Worm (Caenorhabditis elegans): ENCODE results near the gene F46C5.1.

Gene F46C5.1

DNA sequence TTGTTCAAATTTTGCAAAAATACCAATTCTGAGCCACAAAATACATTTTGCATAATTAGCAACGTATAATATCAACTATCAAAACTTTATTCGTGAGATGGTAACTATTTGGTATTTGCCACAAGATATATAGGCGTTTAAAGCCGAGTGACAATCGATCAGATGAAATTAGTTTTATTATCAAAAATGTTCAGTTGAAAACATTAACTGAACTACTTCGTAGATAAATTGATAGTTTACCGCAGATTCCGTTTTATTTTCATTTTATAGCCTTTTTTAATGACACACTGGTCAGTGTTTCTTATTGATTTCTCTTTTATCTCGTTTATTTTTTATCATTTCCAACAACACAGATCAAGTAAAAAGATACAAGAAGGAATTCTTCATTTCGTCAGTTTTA lies 3.8 kb downstream of the F46C5.1 start:
- TF ChIP-seq mcd-1 (GFP tag; IDR thresholded peaks at IDR 0.05) (no peak), hsf-1 (GFP tag; IDR thresholded peaks at IDR 0.05) (no peak), ztf-28 (GFP tag; IDR thresholded peaks at IDR 0.05) (no peak), ztf-26 (tag; optimal IDR thresholded peaks at IDR 0.05) (peak; percentile 58), snpc-4 (GFP tag; optimal IDR thresholded peaks at IDR 0.05) (no peak), snpc-4 (tag; optimal IDR thresholded peaks at IDR 0.05) (no peak), rcor-1 (GFP tag; IDR thresholded peaks at IDR 0.05) (no peak), repo-1 (tag; optimal IDR thresholded peaks at IDR 0.05) (peak; percentile 26), ceh-58 (GFP tag; IDR thresholded peaks at IDR 0.05) (no peak), lsy-27 (tag; optimal IDR thresholded peaks at IDR 0.05; ENCODE audit: borderline replicate concordance, insufficient read depth) (no peak), aptf-2 (GFP tag; conservative IDR thresholded peaks at IDR 0.05) (no peak), cebp-1 (GFP tag; IDR thresholded peaks at IDR 0.05) (no peak), cebp-1 (tag; optimal IDR thresholded peaks at IDR 0.05) (no peak), F33H1.4 (GFP tag; IDR thresholded peaks at IDR 0.05) (no peak), ekl-4 (GFP tag; IDR thresholded peaks at IDR 0.05) (no peak), B0019.2 (GFP tag; conservative IDR thresholded peaks at IDR 0.05) (no peak), ztf-6 (GFP tag; IDR thresholded peaks at IDR 0.05) (no peak), sptf-2 (GFP tag; optimal IDR thresholded peaks at IDR 0.05) (no peak), aptf-3 (GFP tag; IDR thresholded peaks at IDR 0.05) (no peak)

DNA sequence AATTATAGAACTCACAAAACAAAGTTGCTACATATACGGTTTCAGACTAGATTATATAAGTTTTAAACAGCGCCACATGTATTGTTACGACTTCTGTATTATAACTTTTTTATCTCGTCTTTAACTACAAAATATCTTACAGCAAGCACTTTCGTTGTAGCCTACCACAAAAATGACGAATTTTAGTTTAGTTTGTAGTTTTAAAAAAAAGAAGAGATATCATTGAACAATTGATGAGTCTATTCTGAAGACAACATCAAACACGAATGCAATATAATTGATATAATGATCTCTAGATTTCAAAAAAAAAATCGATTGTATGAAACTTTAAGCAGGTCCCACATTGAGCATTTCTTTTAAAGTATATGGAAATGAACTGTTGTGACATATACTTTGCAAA lies 6.8 kb downstream of the F46C5.1 start:
- TF ChIP-seq cebp-2 (GFP tag; IDR thresholded peaks at IDR 0.05) (no peak), F22D6.2 (tag; optimal IDR thresholded peaks at IDR 0.05) (no peak), F10E7.11 (tag; optimal IDR thresholded peaks at IDR 0.05) (no peak), rpc-1 (optimal IDR thresholded peaks at IDR 0.05) (no peak), rpc-1 (tag; optimal IDR thresholded peaks at IDR 0.05) (no peak)

DNA sequence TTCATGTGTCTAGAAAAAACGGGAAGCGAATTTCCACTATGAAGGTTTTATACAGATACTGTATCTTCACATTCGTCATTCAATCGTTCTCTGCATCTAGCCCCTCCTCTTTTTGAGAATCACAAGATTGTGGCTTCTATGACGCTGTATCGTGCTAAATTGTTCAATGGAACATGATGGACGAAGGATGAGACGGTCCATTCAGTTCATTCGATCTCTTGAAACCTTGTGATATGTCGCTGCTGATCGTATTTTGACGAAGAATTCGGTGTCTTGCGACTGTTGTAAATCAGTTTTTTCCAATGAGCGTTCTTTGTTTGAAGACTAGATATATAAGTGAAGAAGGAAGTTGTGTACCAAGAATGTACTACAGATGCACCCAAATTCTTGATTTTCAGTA lies 7.3 kb downstream of the F46C5.1 start:
- no peak for TF ChIP-seq Y67H2A.10 (GFP tag; conservative IDR thresholded peaks at IDR 0.05)
- no peak for TF ChIP-seq hmg-20 (GFP tag; IDR thresholded peaks at IDR 0.05)
- TF ChIP-seq dox-1 (GFP tag; IDR thresholded peaks at IDR 0.05), result no peak
- peak; percentile 66 for TF ChIP-seq somi-1 (GFP tag; optimal IDR thresholded peaks at IDR 0.05)
- peak; percentile 5 for TF ChIP-seq lin-40 (tag; optimal IDR thresholded peaks at IDR 0.05)
- TF ChIP-seq snpc-4 (GFP tag; optimal IDR thresholded peaks at IDR 0.05), result no peak
- no peak for TF ChIP-seq snpc-4 (tag; optimal IDR thresholded peaks at IDR 0.05)
- no peak for TF ChIP-seq tbp1 (GFP tag; optimal IDR thresholded peaks at IDR 0.05)
- TF ChIP-seq Y79H2A.3 (GFP tag; conservative IDR thresholded peaks at IDR 0.05), result no peak
- TF ChIP-seq nhr-80 (tag; optimal IDR thresholded peaks at IDR 0.05), result no peak

DNA sequence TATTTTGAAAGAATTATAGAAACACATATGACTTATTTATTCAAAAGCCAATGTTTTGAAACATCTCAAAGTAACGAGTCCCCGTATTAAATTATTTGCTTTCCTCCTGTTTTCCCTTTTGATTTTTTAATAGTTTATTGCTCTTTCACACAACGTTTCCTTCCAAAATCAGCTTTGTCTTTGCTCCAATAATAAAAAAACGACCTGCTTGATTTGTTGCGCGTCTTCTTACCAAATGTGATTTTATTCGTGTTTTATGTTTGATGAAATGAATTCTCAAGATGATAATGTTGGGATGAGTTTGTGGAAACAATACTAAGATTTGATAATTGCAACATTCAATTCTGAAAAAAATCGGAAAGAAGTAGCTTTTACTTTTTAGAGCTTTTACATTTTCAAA lies 8.6 kb downstream of the F46C5.1 start:
- TF ChIP-seq snpc-4 (GFP tag; optimal IDR thresholded peaks at IDR 0.05) (no peak), snpc-4 (tag; optimal IDR thresholded peaks at IDR 0.05) (no peak), B0336.3 (GFP tag; IDR thresholded peaks at IDR 0.05) (peak; percentile 31; the same call in 1 of the 2 replicates), ekl-4 (GFP tag; IDR thresholded peaks at IDR 0.05) (0 out of 2 replicates have a peak, but pooled peaks have one; percentile 39)

DNA sequence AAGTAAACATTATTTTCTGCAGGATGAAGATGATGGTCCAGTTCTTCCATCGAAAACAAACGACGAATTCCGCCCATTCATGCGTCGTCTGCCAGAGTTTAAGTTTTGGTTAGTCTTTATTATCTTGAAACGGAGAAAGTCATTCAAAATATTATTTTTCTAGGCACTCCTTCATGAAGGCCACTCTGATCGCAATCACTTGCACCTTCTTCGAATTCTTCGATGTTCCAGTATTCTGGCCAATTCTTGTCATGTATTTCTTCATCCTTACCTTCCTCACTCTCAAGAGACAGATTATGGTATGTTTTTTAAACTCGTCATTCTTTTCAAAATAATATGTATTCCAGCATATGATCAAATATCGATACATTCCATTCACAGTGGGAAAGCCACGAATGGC lies 9.2 kb downstream of the F46C5.1 start:
- no peak for TF ChIP-seq dpl-1 (GFP tag; optimal IDR thresholded peaks at IDR 0.05)
- peak; percentile 72 for TF ChIP-seq ama-1 (optimal IDR thresholded peaks at IDR 0.05)
- no peak for TF ChIP-seq ama-1 (GFP tag; optimal IDR thresholded peaks at IDR 0.05)

Data from whole organism, young adult.